Fruit fly (Drosophila melanogaster): ENCODE data around the gene CG14708.

The CG14708 gene

DNA sequence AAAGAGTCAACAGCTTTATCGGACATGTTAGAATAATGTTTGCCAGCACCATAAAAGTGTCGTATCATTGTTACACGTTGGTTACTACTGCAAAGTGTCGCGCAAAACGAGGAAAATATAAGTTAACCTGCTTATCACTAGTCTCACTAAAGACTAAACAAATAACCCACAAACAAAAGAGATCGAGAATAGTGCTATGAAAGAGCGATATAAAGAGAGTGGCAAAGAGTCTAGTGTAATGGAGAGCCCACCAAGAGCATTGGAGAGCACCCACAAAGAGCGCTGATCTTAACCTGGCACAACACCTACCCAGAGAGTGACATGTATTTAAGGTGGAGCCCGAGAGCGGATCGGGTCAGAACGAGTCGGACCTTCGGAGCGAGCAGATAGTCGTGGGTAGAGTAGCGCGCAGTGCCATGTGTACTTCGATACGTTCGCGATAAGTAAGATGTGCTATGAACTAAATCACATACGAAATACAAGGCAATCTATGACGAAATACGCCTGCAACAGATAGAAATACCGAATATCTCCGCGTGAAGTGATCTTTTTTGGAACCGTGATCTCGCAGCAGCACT lies 15.0 kb downstream of the CG14708 start, which contains the start of gene Mrp4 (continued):
- TF ChIP-seq cg (GFP tag; optimal IDR thresholded peaks at IDR 0.05) (no peak), CG12744 (GFP tag; optimal IDR thresholded peaks at IDR 0.05) (no peak), bigmax (GFP tag; optimal IDR thresholded peaks at IDR 0.05) (peak; percentile 27), CG8388 (GFP tag; optimal IDR thresholded peaks at IDR 0.05) (no peak), abd-A (tag; optimal IDR thresholded peaks at IDR 0.05) (no peak), Elba2 (GFP tag; optimal IDR thresholded peaks at IDR 0.05) (no peak), TFAM (GFP tag; optimal IDR thresholded peaks at IDR 0.05) (no peak), hb (GFP tag; IDR thresholded peaks at IDR 0.05; ENCODE audit: partially characterized antibody) (no peak), gro (GFP tag; optimal IDR thresholded peaks at IDR 0.05) (peak; percentile 12), CG9215 (GFP tag; IDR thresholded peaks at IDR 0.05) (no peak; the same call in 1 of the 2 replicates), crp (GFP tag; optimal IDR thresholded peaks at IDR 0.05) (no peak), Myb (GFP tag; optimal IDR thresholded peaks at IDR 0.05) (no peak), tgo (GFP tag; IDR thresholded peaks at IDR 0.05) (no peak), CG1832 (GFP tag; optimal IDR thresholded peaks at IDR 0.05) (no peak), CG31388 (GFP tag; optimal IDR thresholded peaks at IDR 0.05) (no peak), Ravus (GFP tag; IDR thresholded peaks at IDR 0.05) (no peak), so (GFP tag; IDR thresholded peaks at IDR 0.05) (no peak; the same call in 1 of the 3 replicates), NC2β (GFP tag; optimal IDR thresholded peaks at IDR 0.05) (peak; percentile 56), ssp (GFP tag; IDR thresholded peaks at IDR 0.05) (no peak), CG4854 (GFP tag; optimal IDR thresholded peaks at IDR 0.05) (no peak), HmgD (GFP tag; optimal IDR thresholded peaks at IDR 0.05) (no peak), CG6175 (GFP tag; IDR thresholded peaks at IDR 0.05) (no peak), CG11093 (GFP tag; IDR thresholded peaks at IDR 0.05) (no peak), corto (GFP tag; optimal IDR thresholded peaks at IDR 0.05) (peak; percentile 40), CG13123 (GFP tag; optimal IDR thresholded peaks at IDR 0.05) (no peak), CTCF (GFP tag; optimal IDR thresholded peaks at IDR 0.05) (no peak), pnt (GFP tag; optimal IDR thresholded peaks at IDR 0.05) (no peak), CG16813 (GFP tag; IDR thresholded peaks at IDR 0.05; ENCODE audit: partially characterized antibody) (0 out of 3 replicates have a peak, but pooled peaks have one; percentile 21), MBD-R2 (GFP tag; IDR thresholded peaks at IDR 0.05) (no peak), oc (tag; optimal IDR thresholded peaks at IDR 0.05) (peak; percentile 19), Bgb (GFP tag; IDR thresholded peaks at IDR 0.05; ENCODE audit: partially characterized antibody) (peak; percentile 74), CG18599 (GFP tag; optimal IDR thresholded peaks at IDR 0.05) (peak; percentile 54), CrebB (tag; optimal IDR thresholded peaks at IDR 0.05) (peak; percentile 84), ato (GFP tag; IDR thresholded peaks at IDR 0.05; ENCODE audit: partially characterized antibody) (peak; percentile 62), fd96Cb (tag; optimal IDR thresholded peaks at IDR 0.05) (no peak), ara (GFP tag; IDR thresholded peaks at IDR 0.05) (no peak), slbo (GFP tag; IDR thresholded peaks at IDR 0.05) (peak; percentile 56), slp2 (GFP tag; optimal IDR thresholded peaks at IDR 0.05) (no peak), pan (optimal IDR thresholded peaks at IDR 0.05) (no peak), pan (GFP tag; optimal IDR thresholded peaks at IDR 0.05 in 1 of 2, IDR thresholded peaks at IDR 0.05 in 1 of 2) (peak in 1 of 2 experiments; percentile 49), Chrac-16 (GFP tag; optimal IDR thresholded peaks at IDR 0.05) (no peak), gsb (GFP tag; IDR thresholded peaks at IDR 0.05) (no peak; the same call in 1 of the 2 replicates), CG3065 (GFP tag; optimal IDR thresholded peaks at IDR 0.05) (no peak), Sin3A (optimal IDR thresholded peaks at IDR 0.05) (no peak), lmd (GFP tag; IDR thresholded peaks at IDR 0.05) (no peak), CG3281 (GFP tag; optimal IDR thresholded peaks at IDR 0.05) (peak; percentile 37), CoRest (tag; optimal IDR thresholded peaks at IDR 0.05) (no peak), B-H1 (GFP tag; IDR thresholded peaks at IDR 0.05) (no peak; the same call in 2 of the 3 replicates), CG17328 (GFP tag; IDR thresholded peaks at IDR 0.05) (no peak), Meics (GFP tag; optimal IDR thresholded peaks at IDR 0.05) (no peak), CG8478 (optimal IDR thresholded peaks at IDR 0.05) (no peak), pb (GFP tag; optimal IDR thresholded peaks at IDR 0.05) (peak; percentile 26)
